Fruit fly (Drosophila melanogaster) whole organism: ENCODE measurements around the gene CG12084.

Source experiments
- CG8478 ChIP-seq: fragments of >200 bp; optimal IDR thresholded peaks from 2 replicates; lab custom pipeline; 2018; ENCODE audit warnings: inconsistent platforms
- Dll ChIP-seq: fragments of >200 bp; optimal IDR thresholded peaks from 2 replicates; lab custom pipeline; 2017
- EcR ChIP-seq, 2 experiments: fragments of >200 bp; optimal IDR thresholded peaks; 2 replicates each; lab custom pipeline; 2017; ENCODE audit warnings: missing biosample characterization in 2 of 2, missing genetic modification characterization in 2 of 2, missing genetic modification reagents in 2 of 2
- pan ChIP-seq: fragments of >200 bp; optimal IDR thresholded peaks from 2 replicates; lab custom pipeline; 2017
- psq ChIP-seq: fragments of >200 bp; optimal IDR thresholded peaks from 2 replicates; lab custom pipeline; 2017
- usp ChIP-seq: fragments of >200 bp; optimal IDR thresholded peaks from 2 replicates; lab custom pipeline; 2017; ENCODE audit warnings: missing biosample characterization, missing genetic modification characterization, mixed read lengths

dm6 chr3L:1478998-1479680 is 17.3 kb downstream of the CG12084 start:
- TF ChIP-seq usp (GFP tag; lab: Kevin White, UChicago): no peak
- TF ChIP-seq EcR (GFP tag; optimal IDR thresholded peaks at IDR 0.05; lab: Kevin White, UChicago): no peak
- TF ChIP-seq Dll (lab: Kevin White, UChicago): no peak
- no peak for TF ChIP-seq pan
- no peak for TF ChIP-seq psq
- no peak for TF ChIP-seq CG8478 (lab: Kevin White, UChicago)
